Worm (Caenorhabditis elegans): ENCODE results near the gene B0244.17.

- TF ChIP-seq him-1 (tag; optimal IDR thresholded peaks at IDR 0.05) = no peak
- TF ChIP-seq dao-5 (tag; optimal IDR thresholded peaks at IDR 0.05) = no peak
These were observed 15.8 kb upstream of the B0244.17 start for ce11 chrIII:5717173-5717748.
